Worm (Caenorhabditis elegans) whole organism, L4 larva: ENCODE results near the gene mab-3.

ENCODE experiments used
- F10B5.3 ChIP-seq: sonication (generic microtip); optimal IDR thresholded peaks from 2 replicates; lab custom pipeline; 2016; ENCODE audit warnings: mild to moderate bottlenecking, missing genetic modification characterization, missing compliant biosample characterization
- F44E2.7 ChIP-seq: fragments of 200-800 bp; sonication (Bioruptor generic); IDR thresholded peaks from 2 replicates; pipeline ENCODE4 v2.1.2; 2022; ENCODE audit warnings: missing genetic modification characterization, missing compliant biosample characterization
- Y105C5A.15 ChIP-seq: fragments of 200-800 bp; sonication (Bioruptor generic); IDR thresholded peaks from 2 replicates; pipeline ENCODE4 v1.3.6; 2022; ENCODE audit warnings: missing genetic modification characterization, missing compliant biosample characterization
- aly-2 ChIP-seq: sonication (generic microtip); optimal IDR thresholded peaks from 2 replicates; lab custom pipeline; 2018; ENCODE audit warnings: missing biosample characterization, missing genetic modification characterization
- ama-1 ChIP-seq: fragments of 150-350 bp; optimal IDR thresholded peaks from 2 replicates; lab custom pipeline; 2014; ENCODE audit warnings: inconsistent platforms, mixed read lengths
- ceh-20 ChIP-seq: fragments of 200-800 bp; sonication (Bioruptor generic); IDR thresholded peaks from 2 replicates; pipeline ENCODE4 v1.3.6; 2022; ENCODE audit warnings: missing genetic modification reagents, missing genetic modification characterization, missing compliant biosample characterization
- cey-2 ChIP-seq: sonication (generic microtip); optimal IDR thresholded peaks from 3 replicates; lab custom pipeline; 2017; ENCODE audit warnings: missing genetic modification characterization, mild to moderate bottlenecking, missing compliant biosample characterization, antibody characterized with exemption, borderline replicate concordance; ENCODE audit not compliant: insufficient read depth
- duxl-1 ChIP-seq: sonication (generic microtip); optimal IDR thresholded peaks from 2 replicates; lab custom pipeline; 2016; ENCODE audit warnings: mild to moderate bottlenecking, missing genetic modification characterization, moderate library complexity, missing compliant biosample characterization; ENCODE audit not compliant: poor library complexity
- egl-27 ChIP-seq: sonication (generic microtip); optimal IDR thresholded peaks from 3 replicates; lab custom pipeline; 2017; ENCODE audit warnings: missing biosample characterization, missing genetic modification reagents, missing genetic modification characterization
- hlh-11 ChIP-seq: fragments of 200-800 bp; sonication (Bioruptor generic); optimal IDR thresholded peaks from 2 replicates; lab custom pipeline; 2018; ENCODE audit warnings: mild to moderate bottlenecking, missing genetic modification characterization, missing compliant biosample characterization
- jun-1 ChIP-seq: fragments of 150-350 bp; optimal IDR thresholded peaks from 2 replicates; lab custom pipeline; 2014; ENCODE audit warnings: missing biosample characterization, missing genetic modification reagents, missing genetic modification characterization
- lin-13 ChIP-seq: fragments of 150-350 bp; optimal IDR thresholded peaks from 2 replicates; lab custom pipeline; 2014; ENCODE audit warnings: missing biosample characterization, missing genetic modification reagents, missing genetic modification characterization
- lin-39 ChIP-seq: fragments of 150-350 bp; optimal IDR thresholded peaks from 2 replicates; lab custom pipeline; 2014; ENCODE audit warnings: missing biosample characterization, missing genetic modification reagents, missing genetic modification characterization
- lsy-2 ChIP-seq, 2 experiments: fragments of 150-350 bp in 1 of 2; sonication (generic microtip) in 1 of 2; optimal IDR thresholded peaks; 2 replicates each; lab custom pipeline; 2014 to 2017; ENCODE audit warnings: missing biosample characterization in 2 of 2, missing genetic modification characterization in 2 of 2
- mdl-1 ChIP-seq, 2 experiments: fragments of 150-350 bp in 1 of 2; sonication (generic microtip) in 1 of 2; optimal IDR thresholded peaks; 2 replicates each; lab custom pipeline; 2014 to 2017; ENCODE audit warnings: missing biosample characterization in 2 of 2, missing genetic modification characterization in 2 of 2
- mxl-3 ChIP-seq: fragments of 200-800 bp; sonication (Bioruptor generic); optimal IDR thresholded peaks from 2 replicates; lab custom pipeline; 2018; ENCODE audit warnings: mild to moderate bottlenecking, missing genetic modification characterization, missing compliant biosample characterization
- nhr-10 ChIP-seq: fragments of 150-350 bp; optimal IDR thresholded peaks from 2 replicates; lab custom pipeline; 2014; ENCODE audit warnings: missing biosample characterization, missing genetic modification characterization
- nhr-237 ChIP-seq: sonication (generic microtip); optimal IDR thresholded peaks from 2 replicates; lab custom pipeline; 2017; ENCODE audit warnings: missing biosample characterization, missing genetic modification characterization
- nhr-25 ChIP-seq: sonication (generic microtip); optimal IDR thresholded peaks from 2 replicates; lab custom pipeline; 2017; ENCODE audit warnings: missing genetic modification characterization, mild to moderate bottlenecking, missing compliant biosample characterization, antibody characterized with exemption, moderate library complexity, borderline replicate concordance; ENCODE audit not compliant: insufficient read depth
- nhr-28 ChIP-seq: fragments of 150-350 bp; optimal IDR thresholded peaks from 2 replicates; lab custom pipeline; 2014; ENCODE audit warnings: missing biosample characterization, missing genetic modification characterization
- nhr-42 ChIP-seq: fragments of 200-800 bp; sonication (Bioruptor generic); IDR thresholded peaks from 2 replicates; pipeline ENCODE4 v1.3.6; 2022; ENCODE audit warnings: missing genetic modification characterization, missing compliant biosample characterization
- nhr-48 ChIP-seq: sonication (generic microtip); optimal IDR thresholded peaks from 2 replicates; lab custom pipeline; 2016; ENCODE audit warnings: mild to moderate bottlenecking, missing genetic modification characterization, missing compliant biosample characterization
- rbr-2 ChIP-seq: sonication (generic microtip); optimal IDR thresholded peaks from 2 replicates; lab custom pipeline; 2016; ENCODE audit warnings: missing genotype, missing genetic modification characterization, missing compliant biosample characterization
- saeg-2 ChIP-seq: fragments of 200-800 bp; sonication (Bioruptor generic); IDR thresholded peaks from 2 replicates; pipeline ENCODE4 v1.3.6; 2022; ENCODE audit warnings: missing genetic modification reagents, missing genetic modification characterization, missing compliant biosample characterization
- skn-1 ChIP-seq: fragments of 150-350 bp; optimal IDR thresholded peaks from 2 replicates; lab custom pipeline; 2014; ENCODE audit warnings: missing biosample characterization, missing genetic modification characterization
- snpc-4 ChIP-seq: fragments of 150-350 bp; optimal IDR thresholded peaks from 2 replicates; lab custom pipeline; 2014; ENCODE audit warnings: missing biosample characterization, missing genetic modification characterization
- tra-1 ChIP-seq: fragments of 200-800 bp; sonication (Bioruptor generic); IDR thresholded peaks from 2 replicates; pipeline ENCODE4 v1.3.6; 2022; ENCODE audit warnings: missing genetic modification reagents, missing genetic modification characterization, missing compliant biosample characterization
- vab-7 ChIP-seq: fragments of 200-800 bp; sonication (Bioruptor generic); IDR thresholded peaks from 2 replicates; pipeline ENCODE4 v1.3.6; 2022; ENCODE audit warnings: missing genetic modification reagents, missing genetic modification characterization, missing compliant biosample characterization
- zag-1 ChIP-seq: fragments of 150-350 bp; optimal IDR thresholded peaks from 2 replicates; lab custom pipeline; 2014; ENCODE audit warnings: missing biosample characterization, missing genetic modification characterization
- zip-2 ChIP-seq: fragments of 150-350 bp; optimal IDR thresholded peaks from 2 replicates; lab custom pipeline; 2014; ENCODE audit warnings: missing biosample characterization, missing genetic modification characterization
- ztf-11 ChIP-seq: fragments of 150-350 bp; optimal IDR thresholded peaks from 2 replicates; lab custom pipeline; 2014; ENCODE audit warnings: missing biosample characterization, missing genetic modification characterization

Gene mab-3

ce11 chrII:9781842-9782241, 49.9 kb downstream of the mab-3 start, which contains the start of gene cyp-13A1 (continued):
- TF ChIP-seq vab-7 (no peak), mdl-1 (tag; optimal IDR thresholded peaks at IDR 0.05; lab: Kevin White, UChicago) (no peak), ztf-11 (tag; lab: Kevin White, UChicago) (no peak), Y105C5A.15 (GFP tag; lab: Robert Waterston, UW) (no peak), duxl-1 (tag; lab: Kevin White, UChicago) (no peak), aly-2 (tag; lab: Kevin White, UChicago) (no peak), cey-2 (tag; lab: Kevin White, UChicago) (no peak), saeg-2 (GFP tag; lab: Robert Waterston, UW) (no peak), skn-1 (tag; lab: Kevin White, UChicago) (no peak), zag-1 (tag; lab: Kevin White, UChicago) (no peak), F10B5.3 (tag; lab: Kevin White, UChicago) (no peak), ceh-20 (GFP tag; lab: Robert Waterston, UW) (no peak), hlh-11 (tag; lab: Kevin White, UChicago) (no peak), snpc-4 (tag; lab: Kevin White, UChicago) (no peak), nhr-237 (tag; lab: Kevin White, UChicago) (no peak), nhr-42 (GFP tag; lab: Robert Waterston, UW) (no peak), nhr-28 (tag; lab: Kevin White, UChicago) (peak; percentile 64), lin-13 (GFP tag; lab: Kevin White, UChicago) (no peak), egl-27 (no peak), jun-1 (tag; lab: Kevin White, UChicago) (no peak)

DNA sequence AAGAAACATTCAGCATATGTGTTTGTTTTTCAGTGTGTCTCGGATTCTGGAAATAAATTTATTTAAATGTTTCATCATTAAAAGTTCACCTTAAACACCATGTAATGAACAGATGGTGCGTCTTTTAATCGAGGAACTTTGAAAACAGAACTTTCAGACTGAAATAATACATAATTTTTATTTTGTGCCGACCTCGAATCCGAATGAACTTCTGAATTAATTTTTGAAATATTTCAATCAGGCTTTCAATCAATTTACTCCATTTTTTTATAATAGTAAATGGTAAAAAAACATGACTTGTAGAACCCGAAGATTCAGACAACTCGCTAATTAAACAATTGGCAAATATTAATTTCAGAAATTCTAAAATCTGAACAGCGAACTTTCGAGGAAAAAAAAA, 50.4 kb downstream of the mab-3 start, which contains the start of gene T10B9.14:
Gene T10B9.14 (minus strand): TSS at position 101 of the 400 bp plus-strand sequence.
- TF ChIP-seq rbr-2 (tag; lab: Kevin White, UChicago) (no peak), nhr-10 (tag; lab: Kevin White, UChicago) (no peak), lsy-2 (tag; optimal IDR thresholded peaks at IDR 0.05; lab: Kevin White, UChicago) (no peak), zip-2 (no peak), ama-1 (lab: Kevin White, UChicago) (no peak), aly-2 (tag; lab: Kevin White, UChicago) (no peak), tra-1 (GFP tag; lab: Robert Waterston, UW) (no peak), F44E2.7 (GFP tag; lab: Robert Waterston, UW) (no peak), mxl-3 (GFP tag; lab: Kevin White, UChicago) (no peak), lin-39 (tag; lab: Kevin White, UChicago) (no peak)
- TF ChIP-seq, all 104 proteins: peak for 0

DNA sequence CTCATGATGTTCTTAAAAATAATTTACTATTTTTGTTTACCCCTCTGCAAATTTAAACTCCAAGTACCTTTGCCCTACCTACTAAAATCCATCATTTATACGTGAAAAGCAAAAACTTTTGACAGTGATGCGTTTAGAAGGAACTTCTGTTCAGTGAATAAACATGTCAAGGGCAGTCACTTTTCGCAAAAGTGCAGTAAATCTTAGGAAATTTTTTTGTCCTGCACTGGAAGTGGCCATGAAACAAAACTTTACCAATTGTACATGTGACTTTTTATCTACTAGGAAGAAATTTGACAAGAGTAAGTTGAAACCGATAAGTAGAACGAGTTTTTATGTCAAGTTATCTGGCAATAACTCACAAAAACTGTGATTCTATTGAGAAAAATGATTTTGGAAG, 54.3 kb downstream of the mab-3 start:
- peak; percentile 14 for TF ChIP-seq nhr-25 (tag; lab: Kevin White, UChicago)
- no peak for TF ChIP-seq mxl-3 (GFP tag; lab: Kevin White, UChicago)
- no peak for TF ChIP-seq nhr-48 (tag; lab: Kevin White, UChicago)
- no peak for TF ChIP-seq nhr-28 (tag; lab: Kevin White, UChicago)
- TF ChIP-seq lsy-2 (tag; optimal IDR thresholded peaks at IDR 0.05; lab: Kevin White, UChicago): no peak
